Worm (Caenorhabditis elegans): ENCODE data around the gene F41E7.2.

ce11 chrX:10274470-10274869 is 978 bp downstream of the F41E7.2 start:
- TF ChIP-seq fos-1 (tag; optimal IDR thresholded peaks at IDR 0.05) = no peak
- no peak for TF ChIP-seq ceh-82 (tag; optimal IDR thresholded peaks at IDR 0.05)
- no peak for TF ChIP-seq ama-1 (optimal IDR thresholded peaks at IDR 0.05)
- no peak for TF ChIP-seq elt-3 (tag; optimal IDR thresholded peaks at IDR 0.05)
- no peak for TF ChIP-seq nhr-237 (tag; optimal IDR thresholded peaks at IDR 0.05)
- no peak for TF ChIP-seq unc-62 (GFP tag; optimal IDR thresholded peaks at IDR 0.05)
- TF ChIP-seq mab-5 (tag; optimal IDR thresholded peaks at IDR 0.05) = no peak

Data from whole organism, L2 larva.